Worm (Caenorhabditis elegans): ENCODE data around the gene adm-2.

DNA sequence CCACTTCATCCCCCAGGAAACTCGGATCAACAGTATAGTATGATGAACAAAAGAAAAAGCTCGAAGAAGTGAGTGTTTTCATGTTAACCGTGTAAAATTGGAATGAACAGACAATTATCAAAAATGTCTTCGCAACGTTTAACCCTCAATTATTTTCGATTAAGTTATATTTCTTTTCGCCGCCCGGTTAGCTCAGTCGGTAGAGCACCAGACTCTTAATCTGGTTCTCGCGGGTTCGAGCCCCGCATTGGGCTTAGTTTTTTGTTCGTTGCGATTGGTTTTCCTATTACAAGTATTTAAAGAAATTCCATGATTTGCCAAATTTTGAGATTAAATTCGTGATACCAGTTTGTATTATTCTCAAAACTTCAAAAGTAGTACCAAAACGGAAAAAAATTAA is 42.0 kb downstream of the adm-2 start:
- TF ChIP-seq lin-13 (tag; optimal IDR thresholded peaks at IDR 0.05): no peak
- no peak for TF ChIP-seq sptf-1 (tag; optimal IDR thresholded peaks at IDR 0.05)
- no peak for TF ChIP-seq unc-62 (GFP tag; optimal IDR thresholded peaks at IDR 0.05)
- no peak for TF ChIP-seq lin-32 (GFP tag; optimal IDR thresholded peaks at IDR 0.05)
- no peak for TF ChIP-seq snpc-4 (tag; optimal IDR thresholded peaks at IDR 0.05)
- TF ChIP-seq pha-4 (tag; optimal IDR thresholded peaks at IDR 0.05): no peak
- TF ChIP-seq mep-1 (tag; optimal IDR thresholded peaks at IDR 0.05): no peak
- no peak for TF ChIP-seq mls-2 (tag; optimal IDR thresholded peaks at IDR 0.05)
- no peak for TF ChIP-seq nhr-76 (tag; optimal IDR thresholded peaks at IDR 0.05)

All from whole organism, mixed stage, embryonic.